Fruit fly (Drosophila melanogaster) whole organism, embryonic: ENCODE results near the gene CG7352.
A peak's percentile ranks its signal among the peaks of the same experiment; 100 is the strongest.

Source experiments
- Atf3 ChIP-seq: fragments of 200-800 bp; sonication (Bioruptor generic); optimal IDR thresholded peaks from 3 replicates; lab custom pipeline; 2016; ENCODE audit warnings: missing biosample characterization, missing genetic modification characterization
- BtbVII ChIP-seq: fragments of 200-800 bp; sonication (Bioruptor generic); optimal IDR thresholded peaks from 3 replicates; lab custom pipeline; 2017; ENCODE audit warnings: missing biosample characterization, mild to moderate bottlenecking, missing genetic modification characterization
- CG10267 ChIP-seq: fragments of 200-800 bp; sonication (Bioruptor generic); optimal IDR thresholded peaks from 2 replicates; lab custom pipeline; 2018; ENCODE audit warnings: missing biosample characterization, mild to moderate bottlenecking, missing genetic modification characterization, moderate library complexity
- CG11504 ChIP-seq: fragments of 200-800 bp; sonication (Bioruptor generic); optimal IDR thresholded peaks from 3 replicates; lab custom pipeline; 2019; ENCODE audit warnings: missing biosample characterization, mild to moderate bottlenecking, missing genetic modification characterization, moderate library complexity
- CG11723 ChIP-seq: fragments of 200-800 bp; sonication (Bioruptor generic); optimal IDR thresholded peaks from 2 replicates; lab custom pipeline; 2017; ENCODE audit warnings: missing biosample characterization, mild to moderate bottlenecking, missing genetic modification characterization
- CG12236 ChIP-seq: fragments of 200-800 bp; sonication (Bioruptor generic); optimal IDR thresholded peaks from 2 replicates; lab custom pipeline; 2016; ENCODE audit warnings: missing biosample characterization, missing genetic modification characterization
- CG12391 ChIP-seq: fragments of 200-800 bp; sonication (Bioruptor generic); optimal IDR thresholded peaks from 3 replicates; lab custom pipeline; 2018; ENCODE audit warnings: missing biosample characterization, mild to moderate bottlenecking, missing genetic modification characterization, moderate library complexity
- CG12659 ChIP-seq: fragments of 200-800 bp; sonication (Bioruptor generic); optimal IDR thresholded peaks from 3 replicates; lab custom pipeline; 2017; ENCODE audit warnings: mild to moderate bottlenecking, missing biosample characterization, missing genetic modification reagents, missing genetic modification characterization
- CG12942 ChIP-seq: fragments of 200-800 bp; sonication (Bioruptor generic); optimal IDR thresholded peaks from 3 replicates; lab custom pipeline; 2016; ENCODE audit warnings: missing biosample characterization, missing genetic modification characterization
- CG15011 ChIP-seq: fragments of 200-800 bp; sonication (Bioruptor generic); optimal IDR thresholded peaks from 3 replicates; lab custom pipeline; 2018; ENCODE audit warnings: missing biosample characterization, mild to moderate bottlenecking, missing genetic modification characterization
- CG15479 ChIP-seq: fragments of 200-800 bp; sonication (Bioruptor generic); optimal IDR thresholded peaks from 3 replicates; lab custom pipeline; 2019; ENCODE audit warnings: missing biosample characterization, mild to moderate bottlenecking, missing genetic modification characterization, moderate library complexity
- CG16813 ChIP-seq: fragments of 200-800 bp; sonication (Bioruptor generic); IDR thresholded peaks from 3 replicates; pipeline ENCODE4 v1.3.6; 2022; ENCODE audit warnings: missing biosample characterization, missing genetic modification characterization; ENCODE audit not compliant: partially characterized antibody
- CG17359 ChIP-seq: fragments of 200-800 bp; sonication (Bioruptor generic); optimal IDR thresholded peaks from 3 replicates; lab custom pipeline; 2018; ENCODE audit warnings: missing biosample characterization, mild to moderate bottlenecking, missing genetic modification characterization, moderate library complexity
- CG17361 ChIP-seq: fragments of 200-800 bp; sonication (Bioruptor generic); IDR thresholded peaks from 3 replicates; pipeline ENCODE4 v1.3.6; 2022; ENCODE audit warnings: missing biosample characterization, missing genetic modification characterization
- CG18262 ChIP-seq: fragments of 200-800 bp; optimal IDR thresholded peaks from 3 replicates; lab custom pipeline; 2019; ENCODE audit warnings: missing biosample characterization, mild to moderate bottlenecking, missing genetic modification characterization, moderate library complexity
- CG18619 ChIP-seq: fragments of 200-800 bp; sonication (Bioruptor generic); optimal IDR thresholded peaks from 3 replicates; lab custom pipeline; 2017; ENCODE audit warnings: missing biosample characterization, mild to moderate bottlenecking, missing genetic modification characterization
- CG2129 ChIP-seq: fragments of 200-800 bp; sonication (Bioruptor generic); IDR thresholded peaks from 2 replicates; pipeline ENCODE4 v1.3.6; 2022; ENCODE audit warnings: missing biosample characterization, missing genetic modification characterization; ENCODE audit not compliant: partially characterized antibody
- CG30020 ChIP-seq: fragments of 200-800 bp; optimal IDR thresholded peaks from 2 replicates; lab custom pipeline; 2019; ENCODE audit warnings: missing biosample characterization, mild to moderate bottlenecking, missing genetic modification characterization, moderate library complexity
- CG33557 ChIP-seq: fragments of 200-800 bp; sonication (Bioruptor generic); optimal IDR thresholded peaks from 2 replicates; lab custom pipeline; 2019; ENCODE audit warnings: missing biosample characterization, mild to moderate bottlenecking, missing genetic modification characterization, moderate library complexity
- CG34376 ChIP-seq: fragments of 200-800 bp; sonication (Bioruptor generic); optimal IDR thresholded peaks from 2 replicates; lab custom pipeline; 2018; ENCODE audit warnings: missing biosample characterization, mild to moderate bottlenecking, missing genetic modification characterization
- CG4328 ChIP-seq: fragments of 200-800 bp; sonication (Bioruptor generic); optimal IDR thresholded peaks from 3 replicates; lab custom pipeline; 2017; ENCODE audit warnings: missing biosample characterization, missing genetic modification reagents, missing genetic modification characterization
- CG7963 ChIP-seq: fragments of 200-800 bp; sonication (Bioruptor generic); IDR thresholded peaks from 3 replicates; pipeline ENCODE4 v1.3.6; 2022; ENCODE audit warnings: missing biosample characterization, missing genetic modification characterization; ENCODE audit not compliant: partially characterized antibody
- CG7987 ChIP-seq: fragments of 200-800 bp; sonication (Bioruptor generic); optimal IDR thresholded peaks from 2 replicates; lab custom pipeline; 2018; ENCODE audit warnings: missing biosample characterization, mild to moderate bottlenecking, missing genetic modification characterization, moderate library complexity
- CG8478 ChIP-seq: fragments of >200 bp; optimal IDR thresholded peaks from 2 replicates; lab custom pipeline; 2018
- CG8944 ChIP-seq: fragments of 200-800 bp; sonication (Bioruptor generic); optimal IDR thresholded peaks from 3 replicates; lab custom pipeline; 2016; ENCODE audit warnings: missing biosample characterization, missing genetic modification characterization
- CG9437 ChIP-seq: fragments of 200-800 bp; sonication (Bioruptor generic); optimal IDR thresholded peaks from 2 replicates; lab custom pipeline; 2018; ENCODE audit warnings: missing biosample characterization, mild to moderate bottlenecking, missing genetic modification characterization
- D ChIP-seq, 2 experiments: fragments of 200-800 bp in 1 of 2; fragments of >200 bp in 1 of 2; sonication (Bioruptor generic) in 1 of 2; optimal IDR thresholded peaks; 2 replicates in 1 of 2; 3 replicates in 1 of 2; lab custom pipeline; 2017; ENCODE audit warnings: mild to moderate bottlenecking in 1 of 2, missing biosample characterization in 1 of 2, missing genetic modification characterization in 1 of 2, missing genetic modification reagents in 1 of 2
- Dp ChIP-seq: fragments of 200-800 bp; sonication (Bioruptor generic); optimal IDR thresholded peaks from 2 replicates; lab custom pipeline; 2018; ENCODE audit warnings: missing biosample characterization, mild to moderate bottlenecking, missing genetic modification characterization, moderate library complexity
- GATAe ChIP-seq: fragments of 200-800 bp; sonication (Bioruptor generic); conservative IDR thresholded peaks from 2 replicates; pipeline ENCODE4 v1.3.6; 2022; ENCODE audit warnings: missing biosample characterization, missing genetic modification characterization
- Hey ChIP-seq: fragments of 200-800 bp; sonication (Bioruptor generic); optimal IDR thresholded peaks from 3 replicates; lab custom pipeline; 2018; ENCODE audit warnings: missing biosample characterization, mild to moderate bottlenecking, missing genetic modification characterization
- Optix ChIP-seq: fragments of 200-800 bp; sonication (Bioruptor generic); IDR thresholded peaks from 3 replicates; pipeline ENCODE4 v1.3.6; 2022; ENCODE audit warnings: missing biosample characterization, missing genetic modification characterization
- Rx ChIP-seq: fragments of 200-800 bp; sonication (Bioruptor generic); IDR thresholded peaks from 2 replicates; pipeline ENCODE4 v1.3.6; 2022; ENCODE audit warnings: missing biosample characterization, missing genetic modification characterization
- Scr ChIP-seq: fragments of 200-800 bp; sonication (Bioruptor generic); IDR thresholded peaks from 2 replicates; pipeline ENCODE4 v1.3.6; 2022; ENCODE audit warnings: missing biosample characterization, missing genetic modification characterization; ENCODE audit not compliant: partially characterized antibody
- amos ChIP-seq: fragments of 200-800 bp; sonication (Bioruptor generic); IDR thresholded peaks from 2 replicates; pipeline ENCODE4 v1.3.6; 2022; ENCODE audit warnings: missing biosample characterization, missing genetic modification characterization; ENCODE audit not compliant: partially characterized antibody
- chn ChIP-seq: fragments of 200-800 bp; sonication (Bioruptor generic); optimal IDR thresholded peaks from 2 replicates; lab custom pipeline; 2016; ENCODE audit warnings: missing biosample characterization, missing genetic modification characterization
- crp ChIP-seq, 2 experiments: fragments of 200-800 bp; sonication (Bioruptor generic); optimal IDR thresholded peaks; 2 replicates in 1 of 2; 3 replicates in 1 of 2; lab custom pipeline; 2017; ENCODE audit warnings: missing biosample characterization in 2 of 2, missing genetic modification characterization in 2 of 2, mild to moderate bottlenecking in 1 of 2, moderate library complexity in 1 of 2
- da ChIP-seq: fragments of 200-800 bp; sonication (Bioruptor generic); optimal IDR thresholded peaks from 2 replicates; lab custom pipeline; 2016; ENCODE audit warnings: missing biosample characterization, missing genetic modification characterization
- dysf ChIP-seq: fragments of 200-800 bp; sonication (Bioruptor generic); IDR thresholded peaks from 3 replicates; pipeline ENCODE4 v1.3.6; 2022; ENCODE audit warnings: missing biosample characterization, missing genetic modification characterization
- emc ChIP-seq: fragments of 200-800 bp; sonication (Bioruptor generic); optimal IDR thresholded peaks from 2 replicates; lab custom pipeline; 2016; ENCODE audit warnings: missing biosample characterization, missing genetic modification characterization
- ewg ChIP-seq: fragments of 200-800 bp; sonication (Bioruptor generic); optimal IDR thresholded peaks from 3 replicates; lab custom pipeline; 2017; ENCODE audit warnings: mild to moderate bottlenecking, missing biosample characterization, missing genetic modification reagents, missing genetic modification characterization
- fd102C ChIP-seq: fragments of 200-800 bp; sonication (Bioruptor generic); optimal IDR thresholded peaks from 2 replicates; lab custom pipeline; 2018; ENCODE audit warnings: missing biosample characterization, mild to moderate bottlenecking, missing genetic modification characterization, moderate library complexity
- h ChIP-seq: fragments of >200 bp; optimal IDR thresholded peaks from 2 replicates; lab custom pipeline; 2017
- nau ChIP-seq: fragments of 200-800 bp; sonication (Bioruptor generic); optimal IDR thresholded peaks from 3 replicates; lab custom pipeline; 2017; ENCODE audit warnings: missing biosample characterization, mild to moderate bottlenecking, missing genetic modification characterization, missing genetic modification reagents
- org-1 ChIP-seq: fragments of 200-800 bp; sonication (Bioruptor generic); optimal IDR thresholded peaks from 2 replicates; lab custom pipeline; 2017; ENCODE audit warnings: missing biosample characterization, missing genetic modification characterization
- pnt ChIP-seq: fragments of 200-800 bp; sonication (Bioruptor generic); optimal IDR thresholded peaks from 3 replicates; lab custom pipeline; 2016; ENCODE audit warnings: missing biosample characterization, missing genetic modification characterization
- salm ChIP-seq: fragments of 200-800 bp; sonication (Bioruptor generic); optimal IDR thresholded peaks from 2 replicates; lab custom pipeline; 2018; ENCODE audit warnings: missing biosample characterization, mild to moderate bottlenecking, missing genetic modification characterization
- slou ChIP-seq: fragments of 200-800 bp; sonication (Bioruptor generic); optimal IDR thresholded peaks from 3 replicates; lab custom pipeline; 2016; ENCODE audit warnings: missing biosample characterization, missing genetic modification characterization
- tna ChIP-seq: fragments of 200-800 bp; sonication (Bioruptor generic); IDR thresholded peaks from 2 replicates; pipeline ENCODE4 v1.3.6; 2022; ENCODE audit warnings: missing biosample characterization, missing genetic modification characterization; ENCODE audit not compliant: partially characterized antibody
- vnd ChIP-seq: fragments of 200-800 bp; sonication (Bioruptor generic); IDR thresholded peaks from 3 replicates; pipeline ENCODE4 v1.3.6; 2022; ENCODE audit warnings: missing biosample characterization, missing genetic modification characterization; ENCODE audit not compliant: partially characterized antibody

Gene CG7352

dm6 chr3R:8349449-8350115 is 2.2 kb downstream of the CG7352 start, which contains the start of gene Atg13 (continued):
- TF ChIP-seq GATAe (no peak), CG11723 (no peak), Hey (tag; lab: Kevin White, UChicago) (no peak), CG11504 (tag; lab: Kevin White, UChicago) (no peak), CG18619 (no peak), Optix (GFP tag; lab: Robert Waterston, UW) (no peak), CG17361 (GFP tag; lab: Robert Waterston, UW) (peak; percentile 79), amos (GFP tag; lab: Robert Waterston, UW) (peak; percentile 90; the same call in 1 of the 2 replicates), CG16813 (GFP tag; lab: Robert Waterston, UW) (peak; percentile 83), CG15479 (GFP tag; lab: Kevin White, UChicago) (no peak), nau (GFP tag; lab: Kevin White, UChicago) (no peak), crp (GFP tag; optimal IDR thresholded peaks at IDR 0.05; lab: Kevin White, UChicago) (peak in 1 of 2 experiments; percentile 26), fd102C (GFP tag; lab: Kevin White, UChicago) (no peak), CG8478 (lab: Kevin White, UChicago) (no peak), CG12659 (peak; percentile 58), slou (GFP tag; lab: Kevin White, UChicago) (no peak), ewg (no peak), vnd (GFP tag; lab: Robert Waterston, UW) (peak; percentile 77), emc (GFP tag; lab: Kevin White, UChicago) (no peak), D (optimal IDR thresholded peaks at IDR 0.05; lab: Kevin White, UChicago) (no peak), D (GFP tag; optimal IDR thresholded peaks at IDR 0.05; lab: Kevin White, UChicago) (no peak), CG8944 (GFP tag; lab: Kevin White, UChicago) (no peak), CG12391 (tag; lab: Kevin White, UChicago) (peak; percentile 52), CG34376 (GFP tag; lab: Kevin White, UChicago) (no peak), CG2129 (GFP tag; lab: Robert Waterston, UW) (peak; percentile 48), Rx (no peak), Scr (peak; percentile 77), CG17359 (tag; lab: Kevin White, UChicago) (no peak), CG15011 (GFP tag; lab: Kevin White, UChicago) (no peak), Dp (GFP tag; lab: Kevin White, UChicago) (peak; percentile 51), CG7963 (GFP tag; lab: Robert Waterston, UW) (peak; percentile 72), CG12236 (no peak), CG7987 (GFP tag; lab: Kevin White, UChicago) (no peak), h (no peak), CG18262 (tag; lab: Kevin White, UChicago) (peak; percentile 30), salm (no peak), CG4328 (GFP tag; lab: Kevin White, UChicago) (no peak), CG10267 (tag; lab: Kevin White, UChicago) (peak; percentile 36), dysf (GFP tag; lab: Robert Waterston, UW) (peak; percentile 27; the same call in 1 of the 3 replicates), tna (peak; percentile 76), pnt (GFP tag; lab: Kevin White, UChicago) (no peak), Atf3 (GFP tag; lab: Kevin White, UChicago) (peak; percentile 35), CG9437 (GFP tag; lab: Kevin White, UChicago) (peak; percentile 96), chn (GFP tag; lab: Kevin White, UChicago) (no peak), CG12942 (no peak), CG30020 (tag; lab: Kevin White, UChicago) (peak; percentile 95), da (GFP tag; lab: Kevin White, UChicago) (no peak), BtbVII (no peak), CG33557 (GFP tag; lab: Kevin White, UChicago) (no peak), org-1 (GFP tag; lab: Kevin White, UChicago) (no peak)
